Fruit fly (Drosophila melanogaster) whole organism, adult: ENCODE measurements around the gene CG14854.

Experiments
- CG1620 ChIP-seq: fragments of 200-800 bp; sonication (Bioruptor generic); optimal IDR thresholded peaks from 2 replicates; lab custom pipeline; 2016; ENCODE audit warnings: missing biosample characterization, missing genetic modification characterization
- CG33017 ChIP-seq: fragments of 200-800 bp; sonication (Bioruptor generic); optimal IDR thresholded peaks from 2 replicates; lab custom pipeline; 2018; ENCODE audit warnings: missing biosample characterization, mild to moderate bottlenecking, missing genetic modification characterization, moderate library complexity
- CG7045 ChIP-seq: fragments of 200-800 bp; sonication (Bioruptor generic); optimal IDR thresholded peaks from 2 replicates; lab custom pipeline; 2017; ENCODE audit warnings: missing biosample characterization, mild to moderate bottlenecking, missing genetic modification characterization

DNA sequence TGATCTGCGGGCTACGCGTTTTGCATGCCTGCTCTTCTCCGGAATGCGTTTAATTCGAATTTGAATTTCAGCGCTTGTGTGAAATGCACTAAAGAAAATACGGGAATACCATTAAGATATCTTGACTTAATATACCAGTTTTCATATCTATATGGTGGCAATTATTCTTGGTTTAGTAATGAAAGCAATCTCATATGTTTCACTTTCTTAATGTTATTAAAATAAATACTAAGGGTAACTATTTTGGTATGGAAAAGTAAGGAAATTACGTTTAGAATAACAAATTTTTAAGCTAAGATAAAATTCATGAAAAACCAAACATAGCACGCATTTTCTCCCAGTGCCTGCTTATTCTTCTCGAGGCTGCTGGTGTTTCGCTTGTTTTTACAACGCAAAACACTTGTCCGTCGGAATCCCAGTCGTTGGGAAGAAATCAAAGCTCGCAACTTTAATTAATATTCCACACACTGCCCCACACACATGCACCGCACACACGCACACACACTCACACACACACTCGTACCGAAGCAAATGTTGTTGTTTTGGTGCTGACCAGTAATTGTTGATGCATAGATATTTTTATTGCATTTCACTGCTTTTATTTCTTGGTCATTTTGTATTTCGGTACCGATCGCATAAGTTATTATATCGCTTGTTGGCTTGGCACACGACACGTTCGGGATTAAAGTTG lies 18.1 kb upstream of the CG14854 start:
- no peak for TF ChIP-seq CG1620 (GFP tag; lab: Kevin White, UChicago)
- no peak for TF ChIP-seq CG33017 (tag; lab: Kevin White, UChicago)
- no peak for TF ChIP-seq CG7045
